Worm (Caenorhabditis elegans) whole organism, L1 larva: ENCODE results near the gene F08G2.7.

Experiments
- ama-1 ChIP-seq: fragments of 150-350 bp; optimal IDR thresholded peaks from 2 replicates; lab custom pipeline; 2014
- ceh-82 ChIP-seq, 3 experiments: fragments of 150-350 bp in 1 of 3; sonication (generic microtip) in 2 of 3; optimal IDR thresholded peaks; 2 replicates each; lab custom pipeline; 2014 to 2017; ENCODE audit warnings: missing biosample characterization in 3 of 3, missing genetic modification characterization in 3 of 3
- ceh-88 ChIP-seq: fragments of 200-800 bp; sonication (Bioruptor generic); IDR thresholded peaks from 2 replicates; pipeline ENCODE4 v1.3.6; 2022; ENCODE audit warnings: missing genetic modification characterization, missing compliant biosample characterization
- dpl-1 ChIP-seq, 3 experiments: fragments of 150-350 bp in 2 of 3; sonication (generic microtip) in 1 of 3; optimal IDR thresholded peaks; 2 replicates each; lab custom pipeline; 2014 to 2017; ENCODE audit warnings: missing biosample characterization in 3 of 3, missing genetic modification characterization in 3 of 3, missing genetic modification reagents in 3 of 3
- dsc-1 ChIP-seq: sonication (generic microtip); optimal IDR thresholded peaks from 2 replicates; lab custom pipeline; 2016; ENCODE audit warnings: mild to moderate bottlenecking, missing genetic modification characterization, missing compliant biosample characterization
- efl-1 ChIP-seq, 4 experiments: fragments of 150-350 bp; optimal IDR thresholded peaks in 3 of 4; peaks in 1 of 4; 1 replicate in 1 of 4; 2 replicates in 3 of 4; lab custom pipeline; 2014; ENCODE audit warnings: missing biosample characterization in 2 of 4, missing genetic modification characterization in 2 of 4, missing genetic modification reagents in 2 of 4
- efl-3 ChIP-seq: fragments of 200-800 bp; sonication (Bioruptor generic); optimal IDR thresholded peaks from 2 replicates; lab custom pipeline; 2018; ENCODE audit warnings: mild to moderate bottlenecking, missing genetic modification characterization, missing compliant biosample characterization
- elt-2 ChIP-seq: sonication (generic microtip); optimal IDR thresholded peaks from 2 replicates; lab custom pipeline; 2016; ENCODE audit warnings: missing genetic modification characterization, mild to moderate bottlenecking, inconsistent platforms, missing compliant biosample characterization, missing genetic modification reagents
- elt-3 ChIP-seq, 6 experiments: fragments of 150-350 bp in 1 of 6; sonication (generic microtip); optimal IDR thresholded peaks; 2 replicates each; lab custom pipeline; 2017 to 2018; ENCODE audit warnings: missing biosample characterization in 6 of 6, missing genetic modification characterization in 6 of 6, inconsistent platforms in 1 of 6
- fkh-8 ChIP-seq: sonication (generic microtip); optimal IDR thresholded peaks from 2 replicates; lab custom pipeline; 2016; ENCODE audit warnings: mild to moderate bottlenecking, missing genetic modification characterization, missing compliant biosample characterization
- fos-1 ChIP-seq: fragments of 150-350 bp; optimal IDR thresholded peaks from 2 replicates; lab custom pipeline; 2014; ENCODE audit warnings: missing biosample characterization, missing genetic modification characterization
- isw-1 ChIP-seq: fragments of 200-800 bp; sonication (Bioruptor generic); IDR thresholded peaks from 2 replicates; pipeline ENCODE4 v1.3.6; 2022; ENCODE audit warnings: missing genetic modification characterization, missing compliant biosample characterization
- jun-1 ChIP-seq: fragments of 150-350 bp; optimal IDR thresholded peaks from 2 replicates; lab custom pipeline; 2014; ENCODE audit warnings: missing biosample characterization, missing genetic modification reagents, missing genetic modification characterization
- lin-14 ChIP-seq: fragments of 200-800 bp; sonication (Bioruptor generic); optimal IDR thresholded peaks from 2 replicates; lab custom pipeline; 2018; ENCODE audit warnings: mild to moderate bottlenecking, missing genetic modification characterization, moderate library complexity, missing compliant biosample characterization
- lin-35 ChIP-seq, 2 experiments: fragments of 150-350 bp; optimal IDR thresholded peaks; 2 replicates each; lab custom pipeline; 2014; ENCODE audit warnings: missing biosample characterization in 2 of 2, missing genetic modification characterization in 2 of 2, missing genetic modification reagents in 2 of 2
- lin-39 ChIP-seq: fragments of 150-350 bp; optimal IDR thresholded peaks from 2 replicates; lab custom pipeline; 2014; ENCODE audit warnings: missing biosample characterization, missing genetic modification reagents, missing genetic modification characterization
- lir-3 ChIP-seq: sonication (generic microtip); optimal IDR thresholded peaks from 2 replicates; lab custom pipeline; 2016; ENCODE audit warnings: mild to moderate bottlenecking, missing genetic modification characterization, moderate library complexity, missing compliant biosample characterization; ENCODE audit not compliant: poor library complexity
- lsy-2 ChIP-seq, 2 experiments: fragments of 150-350 bp; optimal IDR thresholded peaks; 2 replicates each; lab custom pipeline; 2014; ENCODE audit warnings: missing biosample characterization in 2 of 2, missing genetic modification characterization in 2 of 2
- mep-1 ChIP-seq: fragments of 150-350 bp; optimal IDR thresholded peaks from 2 replicates; lab custom pipeline; 2014; ENCODE audit warnings: missing biosample characterization, missing genetic modification characterization
- nhr-19 ChIP-seq: fragments of 200-800 bp; sonication (Bioruptor generic); conservative IDR thresholded peaks from 2 replicates; pipeline ENCODE4 v1.3.6; 2022; ENCODE audit warnings: missing genetic modification characterization, missing compliant biosample characterization
- nhr-20 ChIP-seq: sonication (generic microtip); optimal IDR thresholded peaks from 2 replicates; lab custom pipeline; 2016; ENCODE audit warnings: mild to moderate bottlenecking, missing genetic modification characterization, missing compliant biosample characterization
- nhr-47 ChIP-seq: sonication (generic microtip); optimal IDR thresholded peaks from 2 replicates; lab custom pipeline; 2016; ENCODE audit warnings: mild to moderate bottlenecking, missing genetic modification characterization, moderate library complexity, missing compliant biosample characterization
- nhr-71 ChIP-seq: sonication (generic microtip); optimal IDR thresholded peaks from 2 replicates; lab custom pipeline; 2016; ENCODE audit warnings: mild to moderate bottlenecking, missing genetic modification characterization, moderate library complexity, missing compliant biosample characterization
- nhr-77 ChIP-seq: fragments of 150-350 bp; optimal IDR thresholded peaks from 2 replicates; lab custom pipeline; 2014; ENCODE audit warnings: missing biosample characterization, missing genetic modification characterization
- nhr-85 ChIP-seq: sonication (generic microtip); peaks from one replicate; lab custom pipeline; 2016; ENCODE audit warnings: missing genetic modification characterization, inconsistent platforms, missing compliant biosample characterization
- nhr-90 ChIP-seq: sonication (generic microtip); optimal IDR thresholded peaks from 2 replicates; lab custom pipeline; 2016; ENCODE audit warnings: mild to moderate bottlenecking, missing genetic modification characterization, missing compliant biosample characterization; ENCODE audit not compliant: poor library complexity
- rnt-1 ChIP-seq: sonication (generic microtip); optimal IDR thresholded peaks from 2 replicates; lab custom pipeline; 2016; ENCODE audit warnings: mild to moderate bottlenecking, missing genetic modification characterization, moderate library complexity, missing compliant biosample characterization
- skn-1 ChIP-seq: fragments of 150-350 bp; optimal IDR thresholded peaks from 2 replicates; lab custom pipeline; 2014; ENCODE audit warnings: missing biosample characterization, missing genetic modification characterization
- snpc-4 ChIP-seq: fragments of 150-350 bp; optimal IDR thresholded peaks from 2 replicates; lab custom pipeline; 2014; ENCODE audit warnings: missing biosample characterization, missing genetic modification characterization
- snu-23 ChIP-seq: sonication (generic microtip); optimal IDR thresholded peaks from 2 replicates; lab custom pipeline; 2016; ENCODE audit warnings: missing genetic modification characterization, missing compliant biosample characterization
- sup-37 ChIP-seq: fragments of 200-800 bp; sonication (Bioruptor generic); optimal IDR thresholded peaks from 2 replicates; lab custom pipeline; 2018; ENCODE audit warnings: mild to moderate bottlenecking, missing genetic modification characterization, missing compliant biosample characterization
- swsn-7 ChIP-seq: sonication (generic microtip); optimal IDR thresholded peaks from 2 replicates; lab custom pipeline; 2016; ENCODE audit warnings: missing genetic modification characterization, missing compliant biosample characterization
- tbx-2 ChIP-seq: sonication (generic microtip); optimal IDR thresholded peaks from 2 replicates; lab custom pipeline; 2016; ENCODE audit warnings: missing genetic modification characterization, missing compliant biosample characterization
- unc-86 ChIP-seq: sonication (generic microtip); optimal IDR thresholded peaks from 2 replicates; lab custom pipeline; 2016; ENCODE audit warnings: missing genetic modification characterization, missing compliant biosample characterization
- xbp-1 ChIP-seq: sonication (generic microtip); optimal IDR thresholded peaks from 2 replicates; lab custom pipeline; 2016; ENCODE audit warnings: missing genetic modification characterization, missing compliant biosample characterization
- zag-1 ChIP-seq: fragments of 150-350 bp; optimal IDR thresholded peaks from 2 replicates; lab custom pipeline; 2014; ENCODE audit warnings: missing biosample characterization, missing genetic modification characterization
- ztf-11 ChIP-seq, 2 experiments: sonication (generic microtip); optimal IDR thresholded peaks; 2 replicates each; lab custom pipeline; 2016 to 2017; ENCODE audit warnings: missing genetic modification characterization in 2 of 2, missing biosample characterization in 1 of 2, missing compliant biosample characterization in 1 of 2

Gene F08G2.7

DNA sequence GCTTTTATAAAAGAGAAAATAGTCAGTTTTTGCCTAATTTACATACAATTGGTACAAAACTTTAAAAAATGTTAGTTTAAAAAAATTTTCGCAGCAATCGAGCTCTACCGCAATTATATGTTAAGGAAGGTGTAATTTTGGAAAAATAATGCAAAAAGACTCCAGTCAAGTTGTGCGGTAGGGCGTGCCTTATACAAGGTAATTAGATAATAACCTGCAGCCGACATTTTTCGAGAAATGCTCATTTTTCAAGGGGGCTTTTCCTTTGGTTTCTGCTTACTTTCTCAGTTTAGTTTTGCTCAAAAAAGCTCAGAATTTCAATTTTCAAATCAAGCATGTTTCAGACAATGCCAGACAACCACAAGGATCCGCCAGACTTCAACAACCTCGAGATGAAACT lies 10.7 kb downstream of the F08G2.7 start, which contains the start of gene F08G2.4:
Gene F08G2.4, plus strand, starts transcription at position 348 of the 400 bp plus-strand sequence.
- TF ChIP-seq zag-1 (tag; lab: Kevin White, UChicago) = no peak
- no peak for TF ChIP-seq efl-1 (optimal IDR thresholded peaks at IDR 0.05; lab: Kevin White, UChicago)
- TF ChIP-seq efl-1 (GFP tag; optimal IDR thresholded peaks at IDR 0.05 in 1 of 2; lab: Kevin White, UChicago) = peak in 1 of 2 experiments; percentile 74

DNA sequence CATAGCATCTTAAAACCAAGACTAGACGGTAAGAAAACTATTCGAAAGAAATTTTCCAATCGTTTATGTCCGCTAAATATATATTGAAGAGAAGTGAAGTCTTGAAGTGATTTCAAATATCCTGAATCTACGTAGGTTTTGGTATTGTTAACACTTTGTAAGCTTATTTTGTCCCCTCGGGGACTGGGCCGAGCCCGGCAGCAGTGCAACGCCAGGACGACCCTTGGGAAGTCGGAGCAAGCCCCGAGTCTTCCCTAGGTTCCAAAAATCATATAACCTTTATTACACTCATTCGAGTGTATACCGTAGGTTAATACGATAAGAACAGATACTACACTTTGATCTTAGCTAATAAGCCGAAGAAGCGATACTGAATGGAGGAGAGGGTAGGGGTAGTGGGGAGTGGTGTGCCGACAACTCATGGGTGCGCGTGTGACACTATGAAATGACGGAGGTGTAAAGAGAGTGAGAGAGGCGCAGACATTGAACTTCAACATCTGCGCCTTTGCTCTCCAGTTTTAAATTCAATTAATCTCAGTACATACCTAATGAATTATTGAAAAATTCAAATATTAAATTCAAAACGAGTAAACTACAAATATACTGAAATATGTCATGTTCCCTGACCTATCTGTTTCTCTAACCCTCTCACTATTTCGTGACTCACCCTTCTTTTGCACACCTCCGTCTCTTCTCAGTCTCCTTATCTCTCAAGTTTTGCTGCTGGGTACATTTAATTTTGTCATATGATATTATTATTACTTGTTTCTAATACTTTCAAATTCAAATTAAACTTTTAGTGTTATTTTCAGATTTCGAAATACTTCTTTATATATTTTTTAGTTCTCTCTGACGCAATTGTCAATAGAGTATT lies 11.6 kb downstream of the F08G2.7 start:
- TF ChIP-seq elt-3 (tag; optimal IDR thresholded peaks at IDR 0.05; lab: Kevin White, UChicago) (peak in 2 of 6 experiments; percentile 43 to 70), tbx-2 (tag; lab: Kevin White, UChicago) (peak; percentile 10), ama-1 (lab: Kevin White, UChicago) (peak; percentile 37), xbp-1 (tag; lab: Kevin White, UChicago) (peak; percentile 35), isw-1 (GFP tag; lab: Robert Waterston, UW) (0 out of 2 replicates have a peak, but pooled peaks have one; percentile 6), nhr-90 (tag; lab: Kevin White, UChicago) (peak; percentile 83), elt-2 (tag; lab: Kevin White, UChicago) (peak; percentile 32), unc-86 (tag; lab: Kevin White, UChicago) (peak; percentile 27), efl-1 (optimal IDR thresholded peaks at IDR 0.05; lab: Kevin White, UChicago) (peak; percentile 8 to 46), efl-1 (GFP tag; optimal IDR thresholded peaks at IDR 0.05 in 1 of 2; lab: Kevin White, UChicago) (peak; percentile 46 to 75), rnt-1 (tag; lab: Kevin White, UChicago) (peak; percentile 49), swsn-7 (tag; lab: Kevin White, UChicago) (peak; percentile 45), lin-14 (peak; percentile 74), nhr-19 (GFP tag; lab: Robert Waterston, UW) (peak; percentile 83), lir-3 (tag; lab: Kevin White, UChicago) (peak; percentile 54), dpl-1 (GFP tag; optimal IDR thresholded peaks at IDR 0.05; lab: Kevin White, UChicago) (peak in 1 of 3 experiments; percentile 26), nhr-47 (peak; percentile 70), fkh-8 (tag; lab: Kevin White, UChicago) (peak; percentile 63), jun-1 (tag; lab: Kevin White, UChicago) (peak; percentile 17), ceh-82 (tag; optimal IDR thresholded peaks at IDR 0.05; lab: Kevin White, UChicago) (peak in 1 of 3 experiments; percentile 9), nhr-20 (peak; percentile 55), snpc-4 (tag; lab: Kevin White, UChicago) (peak; percentile 96), efl-3 (peak; percentile 9), snu-23 (GFP tag; lab: Kevin White, UChicago) (peak; percentile 63), fos-1 (tag; lab: Kevin White, UChicago) (peak; percentile 17), nhr-71 (tag; lab: Kevin White, UChicago) (peak; percentile 66), dsc-1 (peak; percentile 18), lin-35 (GFP tag; optimal IDR thresholded peaks at IDR 0.05; lab: Kevin White, UChicago) (peak in 1 of 2 experiments; percentile 42), lin-39 (tag; lab: Kevin White, UChicago) (peak; percentile 27), lsy-2 (tag; optimal IDR thresholded peaks at IDR 0.05; lab: Kevin White, UChicago) (peak in 1 of 2 experiments; percentile 40), skn-1 (tag; lab: Kevin White, UChicago) (peak; percentile 53), nhr-77 (tag; lab: Kevin White, UChicago) (peak; percentile 77), nhr-85 (peak; percentile 92), mep-1 (peak; percentile 45), ceh-88 (GFP tag; lab: Robert Waterston, UW) (0 out of 2 replicates have a peak, but pooled peaks have one; percentile 30), ztf-11 (tag; optimal IDR thresholded peaks at IDR 0.05; lab: Kevin White, UChicago) (peak in 1 of 2 experiments; percentile 3), sup-37 (peak; percentile 3)
